Fruit fly (Drosophila melanogaster): ENCODE data around the gene CG13318.

Gene CG13318

dm6 chr3R:8784788-8785187 lies 12.3 kb upstream of the CG13318 start (continued):
- TF ChIP-seq inv (GFP tag; IDR thresholded peaks at IDR 0.05; ENCODE audit: partially characterized antibody) = no peak
- 0 out of 2 replicates have a peak, but pooled peaks have one; percentile 27 for TF ChIP-seq ara (GFP tag; IDR thresholded peaks at IDR 0.05)
- TF ChIP-seq CG3847 (GFP tag; IDR thresholded peaks at IDR 0.05) = peak; percentile 39; the same call in 1 of the 2 replicates
- no peak for TF ChIP-seq CG15269 (tag; optimal IDR thresholded peaks at IDR 0.05)
- no peak for TF ChIP-seq fd102C (GFP tag; optimal IDR thresholded peaks at IDR 0.05)
- peak; percentile 70; the same call in 1 of the 3 replicates for TF ChIP-seq CG11456 (GFP tag; IDR thresholded peaks at IDR 0.05)
- TF ChIP-seq CkIIα-i1 (GFP tag; IDR thresholded peaks at IDR 0.05) = no peak
- peak; percentile 52; the same call in 1 of the 2 replicates for TF ChIP-seq NFAT (GFP tag; IDR thresholded peaks at IDR 0.05)
- TF ChIP-seq CG1602 (GFP tag; optimal IDR thresholded peaks at IDR 0.05) = peak; percentile 23
- peak; percentile 41 for TF ChIP-seq tx (GFP tag; optimal IDR thresholded peaks at IDR 0.05)
- TF ChIP-seq Deaf1 (tag; optimal IDR thresholded peaks at IDR 0.05) = no peak
- no peak for TF ChIP-seq CG12155 (GFP tag; optimal IDR thresholded peaks at IDR 0.05)
- peak; percentile 37; the same call in 1 of the 3 replicates for TF ChIP-seq so (GFP tag; IDR thresholded peaks at IDR 0.05)
- TF ChIP-seq CG11504 (tag; optimal IDR thresholded peaks at IDR 0.05) = no peak
- peak; percentile 58; the same call in 2 of the 3 replicates for TF ChIP-seq tgo (GFP tag; IDR thresholded peaks at IDR 0.05)
- no peak for TF ChIP-seq BEAF-32 (GFP tag; optimal IDR thresholded peaks at IDR 0.05)
- TF ChIP-seq psq (GFP tag; optimal IDR thresholded peaks at IDR 0.05) = no peak
- TF ChIP-seq zfh2 (GFP tag; optimal IDR thresholded peaks at IDR 0.05) = peak; percentile 50
- peak; percentile 44 for TF ChIP-seq Hmr (GFP tag; optimal IDR thresholded peaks at IDR 0.05)
- peak; percentile 38 for TF ChIP-seq CG9727 (GFP tag; optimal IDR thresholded peaks at IDR 0.05)
- peak; percentile 28; the same call in 1 of the 2 replicates for TF ChIP-seq CG14667 (GFP tag; IDR thresholded peaks at IDR 0.05)
- peak; percentile 37 for TF ChIP-seq caup (GFP tag; optimal IDR thresholded peaks at IDR 0.05; ENCODE audit: severe bottlenecking)
- no peak for TF ChIP-seq Meics (GFP tag; optimal IDR thresholded peaks at IDR 0.05)
- no peak for TF ChIP-seq CG10959 (GFP tag; IDR thresholded peaks at IDR 0.05)
- TF ChIP-seq CG14050 (GFP tag; IDR thresholded peaks at IDR 0.05) = peak; percentile 44; the same call in 1 of the 3 replicates
- TF ChIP-seq yki (optimal IDR thresholded peaks at IDR 0.05) = no peak
- TF ChIP-seq pho (GFP tag; optimal IDR thresholded peaks at IDR 0.05) = peak; percentile 39
- peak; percentile 57 for TF ChIP-seq CG18599 (GFP tag; optimal IDR thresholded peaks at IDR 0.05)
- TF ChIP-seq chn (GFP tag; optimal IDR thresholded peaks at IDR 0.05) = peak; percentile 23
- no peak for TF ChIP-seq nerfin-1 (tag; optimal IDR thresholded peaks at IDR 0.05)
- no peak for TF ChIP-seq CG8924 (tag; optimal IDR thresholded peaks at IDR 0.05)
- TF ChIP-seq Aef1 (GFP tag; IDR thresholded peaks at IDR 0.05) = no peak
- no peak for TF ChIP-seq crp (GFP tag; optimal IDR thresholded peaks at IDR 0.05)
- no peak for TF ChIP-seq nau (GFP tag; optimal IDR thresholded peaks at IDR 0.05)
- peak; percentile 27 for TF ChIP-seq Camta (GFP tag; optimal IDR thresholded peaks at IDR 0.05)
- TF ChIP-seq CG9437 (GFP tag; optimal IDR thresholded peaks at IDR 0.05) = no peak
- TF ChIP-seq al (GFP tag; IDR thresholded peaks at IDR 0.05) = peak; percentile 35; the same call in 1 of the 2 replicates
- no peak for TF ChIP-seq C15 (GFP tag; IDR thresholded peaks at IDR 0.05)
- no peak for TF ChIP-seq YL-1 (GFP tag; optimal IDR thresholded peaks at IDR 0.05)
- TF ChIP-seq oc (tag; optimal IDR thresholded peaks at IDR 0.05) = no peak
- no peak for TF ChIP-seq CG1832 (GFP tag; optimal IDR thresholded peaks at IDR 0.05)

dm6 chr3R:8780689-8781088 lies 8.2 kb upstream of the CG13318 start, which contains the start of gene CG33189:
CG33189 (minus strand) TSS chr3R:8780789.
- TF ChIP-seq CG12104 (GFP tag; optimal IDR thresholded peaks at IDR 0.05) (no peak), CG7271 (tag; optimal IDR thresholded peaks at IDR 0.05) (no peak), Usf (GFP tag; optimal IDR thresholded peaks at IDR 0.05) (no peak), run (tag; optimal IDR thresholded peaks at IDR 0.05) (no peak), CG42726 (GFP tag; IDR thresholded peaks at IDR 0.05; ENCODE audit: partially characterized antibody) (no peak), CG12071 (GFP tag; optimal IDR thresholded peaks at IDR 0.05) (no peak), Ravus (GFP tag; IDR thresholded peaks at IDR 0.05) (no peak), Drgx (GFP tag; IDR thresholded peaks at IDR 0.05) (no peak), crc (GFP tag; optimal IDR thresholded peaks at IDR 0.05) (no peak), CG6813 (GFP tag; optimal IDR thresholded peaks at IDR 0.05) (no peak), ro (GFP tag; IDR thresholded peaks at IDR 0.05) (no peak), wor (GFP tag; IDR thresholded peaks at IDR 0.05) (no peak), dati (GFP tag; IDR thresholded peaks at IDR 0.05) (no peak)

All from whole organism, embryonic.